Worm (Caenorhabditis elegans) whole organism, L4 larva: ENCODE results near the gene B0252.8.

Source experiments
- F44E2.7 ChIP-seq: fragments of 200-800 bp; sonication (Bioruptor generic); IDR thresholded peaks from 2 replicates; pipeline ENCODE4 v2.1.2; 2022; ENCODE audit warnings: missing genetic modification characterization, missing compliant biosample characterization
- R02D3.7 ChIP-seq: fragments of 150-350 bp; sonication (generic microtip); optimal IDR thresholded peaks from 3 replicates; lab custom pipeline; 2014; ENCODE audit warnings: missing biosample characterization, missing genetic modification characterization
- T20F7.1 ChIP-seq: fragments of 200-800 bp; sonication (Bioruptor generic); optimal IDR thresholded peaks from 2 replicates; lab custom pipeline; 2018; ENCODE audit warnings: mild to moderate bottlenecking, missing genetic modification characterization, missing compliant biosample characterization
- T26A8.4 ChIP-seq: fragments of 200-800 bp; sonication (Bioruptor generic); IDR thresholded peaks from 2 replicates; pipeline ENCODE4 v1.3.6; 2022; ENCODE audit warnings: missing genetic modification characterization, missing compliant biosample characterization
- Y105C5A.15 ChIP-seq: fragments of 200-800 bp; sonication (Bioruptor generic); IDR thresholded peaks from 2 replicates; pipeline ENCODE4 v1.3.6; 2022; ENCODE audit warnings: missing genetic modification characterization, missing compliant biosample characterization
- Y48G9A.11 ChIP-seq: fragments of 200-800 bp; sonication (Bioruptor generic); IDR thresholded peaks from 2 replicates; pipeline ENCODE4 v1.3.6; 2022; ENCODE audit warnings: missing genetic modification reagents, missing genetic modification characterization, missing compliant biosample characterization
- Y5F2A.4 ChIP-seq: fragments of 200-800 bp; sonication (Bioruptor generic); optimal IDR thresholded peaks from 2 replicates; lab custom pipeline; 2018; ENCODE audit warnings: mild to moderate bottlenecking, missing genetic modification characterization, missing compliant biosample characterization
- Y75B8A.6 ChIP-seq: fragments of 200-800 bp; sonication (Bioruptor generic); IDR thresholded peaks from 2 replicates; pipeline ENCODE4 v1.3.6; 2022; ENCODE audit warnings: missing genetic modification reagents, missing genetic modification characterization, missing compliant biosample characterization
- ZK546.5 ChIP-seq, 2 experiments: sonication (generic microtip); optimal IDR thresholded peaks; 2 replicates each; lab custom pipeline; 2017; ENCODE audit warnings: missing biosample characterization in 2 of 2, missing genetic modification characterization in 2 of 2
- aha-1 ChIP-seq: fragments of 150-350 bp; peaks from one replicate; lab custom pipeline; 2014; ENCODE audit warnings: missing biosample characterization, missing genetic modification characterization
- ama-1 ChIP-seq: fragments of 150-350 bp; optimal IDR thresholded peaks from 2 replicates; lab custom pipeline; 2014; ENCODE audit warnings: inconsistent platforms, mixed read lengths
- attf-4 ChIP-seq: sonication (generic microtip); optimal IDR thresholded peaks from 3 replicates; lab custom pipeline; 2017; ENCODE audit warnings: missing biosample characterization, missing genetic modification characterization
- ceh-44 ChIP-seq: fragments of 200-800 bp; sonication (Bioruptor generic); IDR thresholded peaks from 2 replicates; pipeline ENCODE4 v1.3.6; 2022; ENCODE audit warnings: missing genetic modification reagents, missing genetic modification characterization, missing compliant biosample characterization
- ceh-62 ChIP-seq: sonication (generic microtip); optimal IDR thresholded peaks from 2 replicates; lab custom pipeline; 2017; ENCODE audit warnings: missing biosample characterization, missing genetic modification characterization
- ceh-82 ChIP-seq: sonication (generic microtip); optimal IDR thresholded peaks from 2 replicates; lab custom pipeline; 2017; ENCODE audit warnings: missing biosample characterization, missing genetic modification characterization
- ctbp-1 ChIP-seq: fragments of 200-800 bp; sonication (Bioruptor generic); IDR thresholded peaks from 2 replicates; pipeline ENCODE4 v1.3.6; 2022; ENCODE audit warnings: missing genetic modification reagents, missing genetic modification characterization, missing compliant biosample characterization
- daf-8 ChIP-seq: fragments of 200-800 bp; sonication (Bioruptor generic); IDR thresholded peaks from 2 replicates; pipeline ENCODE4 v1.3.6; 2022; ENCODE audit warnings: missing genetic modification characterization, missing compliant biosample characterization
- dmd-8 ChIP-seq: fragments of 200-800 bp; sonication (Bioruptor generic); IDR thresholded peaks from 2 replicates; pipeline ENCODE4 v1.3.6; 2022; ENCODE audit warnings: missing genetic modification characterization, missing compliant biosample characterization
- dmd-9 ChIP-seq: fragments of 200-800 bp; sonication (Bioruptor generic); IDR thresholded peaks from 2 replicates; pipeline ENCODE4 v1.3.6; 2022; ENCODE audit warnings: missing genetic modification reagents, missing genetic modification characterization, missing compliant biosample characterization
- duxl-1 ChIP-seq: sonication (generic microtip); optimal IDR thresholded peaks from 2 replicates; lab custom pipeline; 2016; ENCODE audit warnings: mild to moderate bottlenecking, missing genetic modification characterization, moderate library complexity, missing compliant biosample characterization; ENCODE audit not compliant: poor library complexity
- egl-43 ChIP-seq: fragments of 200-800 bp; sonication (Bioruptor generic); IDR thresholded peaks from 2 replicates; pipeline ENCODE4 v1.3.6; 2022; ENCODE audit warnings: missing genetic modification reagents, missing genetic modification characterization, missing compliant biosample characterization
- hif-1 ChIP-seq, 2 experiments: sonication (generic microtip); optimal IDR thresholded peaks; 2 replicates each; lab custom pipeline; 2016 to 2017; ENCODE audit warnings: missing compliant biosample characterization in 2 of 2, missing genetic modification characterization in 2 of 2, missing genetic modification reagents in 2 of 2, missing genotype in 2 of 2, mild to moderate bottlenecking in 1 of 2
- hlh-11 ChIP-seq: fragments of 200-800 bp; sonication (Bioruptor generic); optimal IDR thresholded peaks from 2 replicates; lab custom pipeline; 2018; ENCODE audit warnings: mild to moderate bottlenecking, missing genetic modification characterization, missing compliant biosample characterization
- hmg-1.1 ChIP-seq: fragments of 200-800 bp; sonication (Bioruptor generic); IDR thresholded peaks from 2 replicates; pipeline ENCODE4 v1.3.6; 2022; ENCODE audit warnings: missing genetic modification reagents, missing genetic modification characterization, missing compliant biosample characterization
- lim-7 ChIP-seq: fragments of 200-800 bp; sonication (Bioruptor generic); IDR thresholded peaks from 2 replicates; pipeline ENCODE4 v1.3.6; 2022; ENCODE audit warnings: missing genetic modification characterization, missing compliant biosample characterization
- lin-38 ChIP-seq: fragments of 200-800 bp; sonication (Bioruptor generic); IDR thresholded peaks from 2 replicates; pipeline ENCODE4 v1.3.6; 2022; ENCODE audit warnings: missing genetic modification reagents, missing genetic modification characterization, missing compliant biosample characterization
- madf-5 ChIP-seq, 2 experiments: fragments of 200-800 bp; sonication (Bioruptor generic); IDR thresholded peaks; 2 replicates each; pipeline ENCODE4 v1.3.6; 2022; ENCODE audit warnings: missing compliant biosample characterization in 2 of 2, missing genetic modification characterization in 2 of 2
- madf-9 ChIP-seq: fragments of 200-800 bp; sonication (Bioruptor generic); conservative IDR thresholded peaks from 2 replicates; pipeline ENCODE4 v1.3.6; 2022; ENCODE audit warnings: missing genetic modification reagents, missing genetic modification characterization, missing compliant biosample characterization
- mdl-1 ChIP-seq, 2 experiments: fragments of 150-350 bp in 1 of 2; sonication (generic microtip) in 1 of 2; optimal IDR thresholded peaks; 2 replicates each; lab custom pipeline; 2014 to 2017; ENCODE audit warnings: missing biosample characterization in 2 of 2, missing genetic modification characterization in 2 of 2
- mdt-29 ChIP-seq: fragments of 200-800 bp; sonication (Bioruptor generic); IDR thresholded peaks from 2 replicates; pipeline ENCODE4 v1.3.6; 2022; ENCODE audit warnings: missing genetic modification reagents, missing genetic modification characterization, missing compliant biosample characterization
- nhr-111 ChIP-seq: fragments of 200-800 bp; sonication (Bioruptor generic); optimal IDR thresholded peaks from 2 replicates; lab custom pipeline; 2018; ENCODE audit warnings: mild to moderate bottlenecking, missing genetic modification characterization, missing compliant biosample characterization
- nhr-25 ChIP-seq: sonication (generic microtip); optimal IDR thresholded peaks from 2 replicates; lab custom pipeline; 2017; ENCODE audit warnings: missing genetic modification characterization, mild to moderate bottlenecking, missing compliant biosample characterization, antibody characterized with exemption, moderate library complexity, borderline replicate concordance; ENCODE audit not compliant: insufficient read depth
- nhr-42 ChIP-seq: fragments of 200-800 bp; sonication (Bioruptor generic); IDR thresholded peaks from 2 replicates; pipeline ENCODE4 v1.3.6; 2022; ENCODE audit warnings: missing genetic modification characterization, missing compliant biosample characterization
- nhr-77 ChIP-seq: fragments of 150-350 bp; optimal IDR thresholded peaks from 2 replicates; lab custom pipeline; 2014; ENCODE audit warnings: missing biosample characterization, missing genetic modification characterization
- php-3 ChIP-seq: fragments of 200-800 bp; sonication (Bioruptor generic); IDR thresholded peaks from 2 replicates; pipeline ENCODE4 v1.3.6; 2022; ENCODE audit warnings: missing genetic modification reagents, missing genetic modification characterization, missing compliant biosample characterization
- pqm-1 ChIP-seq: sonication (generic microtip); optimal IDR thresholded peaks from 2 replicates; lab custom pipeline; 2017; ENCODE audit warnings: missing biosample characterization, missing genetic modification characterization
- saeg-2 ChIP-seq: fragments of 200-800 bp; sonication (Bioruptor generic); IDR thresholded peaks from 2 replicates; pipeline ENCODE4 v1.3.6; 2022; ENCODE audit warnings: missing genetic modification reagents, missing genetic modification characterization, missing compliant biosample characterization
- sdz-12 ChIP-seq: fragments of 200-800 bp; sonication (Bioruptor generic); optimal IDR thresholded peaks from 2 replicates; lab custom pipeline; 2018; ENCODE audit warnings: mild to moderate bottlenecking, missing genetic modification characterization, missing compliant biosample characterization
- snpc-1.2 ChIP-seq: fragments of 200-800 bp; sonication (Bioruptor generic); IDR thresholded peaks from 2 replicates; pipeline ENCODE4 v1.3.6; 2022; ENCODE audit warnings: missing genetic modification reagents, missing genetic modification characterization, missing compliant biosample characterization
- unc-39 ChIP-seq: sonication (generic microtip); optimal IDR thresholded peaks from 2 replicates; lab custom pipeline; 2017; ENCODE audit warnings: missing biosample characterization, missing genetic modification characterization
- unc-62 ChIP-seq, 3 experiments: fragments of 150-350 bp in 1 of 3; sonication (generic microtip); optimal IDR thresholded peaks in 2 of 3; peaks in 1 of 3; 1 replicate in 1 of 3; 2 replicates in 2 of 3; lab custom pipeline; 2014 to 2017; ENCODE audit warnings: missing biosample characterization in 3 of 3, missing genetic modification characterization in 3 of 3, missing genetic modification reagents in 3 of 3, missing genotype in 1 of 3
- vab-7 ChIP-seq: fragments of 200-800 bp; sonication (Bioruptor generic); IDR thresholded peaks from 2 replicates; pipeline ENCODE4 v1.3.6; 2022; ENCODE audit warnings: missing genetic modification reagents, missing genetic modification characterization, missing compliant biosample characterization
- zfp-3 ChIP-seq: fragments of 200-800 bp; sonication (Bioruptor generic); conservative IDR thresholded peaks from 2 replicates; pipeline ENCODE4 v1.3.6; 2022; ENCODE audit warnings: missing genetic modification reagents, missing genetic modification characterization, missing compliant biosample characterization
- zip-11 ChIP-seq: fragments of 200-800 bp; sonication (Bioruptor generic); IDR thresholded peaks from 2 replicates; pipeline ENCODE4 v1.3.6; 2022; ENCODE audit warnings: missing genetic modification characterization, missing compliant biosample characterization
- ztf-7 ChIP-seq: fragments of 150-350 bp; optimal IDR thresholded peaks from 2 replicates; lab custom pipeline; 2014; ENCODE audit warnings: missing biosample characterization, missing genetic modification characterization

The B0252.8 gene

DNA sequence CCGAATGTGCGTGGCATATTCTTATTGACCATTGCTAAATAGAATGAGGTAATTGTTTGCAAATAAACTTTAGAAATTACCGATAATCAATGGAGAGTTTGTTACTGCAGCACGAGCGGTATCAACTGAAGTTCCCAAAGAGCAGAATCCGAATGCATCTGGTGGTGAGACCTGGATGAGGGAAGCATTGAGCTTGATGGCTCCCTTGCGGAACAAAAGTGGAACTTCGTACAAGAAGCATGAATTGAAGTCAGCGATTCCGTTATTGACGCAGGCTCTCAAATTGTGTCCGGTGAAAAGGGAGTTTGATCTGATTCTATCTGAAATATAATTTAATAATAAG, 26.4 kb upstream of the B0252.8 start:
- TF ChIP-seq nhr-111 (GFP tag; lab: Kevin White, UChicago) (no peak), dmd-8 (GFP tag; lab: Robert Waterston, UW) (0 out of 2 replicates have a peak, but pooled peaks have one; percentile 9), ctbp-1 (peak; percentile 19; the same call in 1 of the 2 replicates), dmd-9 (GFP tag; lab: Robert Waterston, UW) (peak; percentile 50; the same call in 1 of the 2 replicates), zfp-3 (peak; percentile 62; the same call in 1 of the 2 replicates), ztf-7 (no peak), aha-1 (tag; lab: Kevin White, UChicago) (peak; percentile 76)

DNA sequence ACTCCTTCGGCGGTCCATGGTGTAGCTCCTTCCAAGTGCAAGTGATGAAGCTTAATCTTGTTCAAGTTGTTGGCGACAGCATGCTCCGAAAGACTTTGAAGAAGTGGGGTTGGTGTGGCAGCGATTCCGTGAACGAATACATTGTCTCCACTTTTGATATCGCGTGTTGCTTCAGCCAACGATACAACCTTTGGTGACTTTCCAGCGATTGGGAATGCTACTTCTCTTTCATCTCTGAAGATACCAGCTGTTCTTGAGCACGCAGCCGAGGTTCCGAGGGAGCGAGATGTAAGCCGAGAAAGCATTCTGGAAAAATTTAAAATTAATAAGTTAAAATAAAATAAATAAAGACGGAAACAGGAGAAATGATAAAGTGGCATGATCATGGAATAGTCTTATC, 25.9 kb upstream of the B0252.8 start, which contains the start of gene acer-1:
Gene acer-1, minus strand, starts transcription at position 306 of the 400 bp plus-strand sequence.
- TF ChIP-seq ceh-62 (tag; lab: Kevin White, UChicago) (no peak), daf-8 (no peak), ceh-44 (GFP tag; lab: Robert Waterston, UW) (no peak), T20F7.1 (GFP tag; lab: Kevin White, UChicago) (no peak), snpc-1.2 (GFP tag; lab: Robert Waterston, UW) (no peak), zip-11 (GFP tag; lab: Robert Waterston, UW) (no peak), madf-9 (GFP tag; lab: Robert Waterston, UW) (peak; percentile 22; the same call in 1 of the 2 replicates), ama-1 (lab: Kevin White, UChicago) (peak; percentile 81), hlh-11 (tag; lab: Kevin White, UChicago) (peak; percentile 18), unc-62 (GFP tag; optimal IDR thresholded peaks at IDR 0.05 in 1 of 2; lab: Kevin White, UChicago) (peak in 1 of 2 experiments; percentile 29), unc-62 (tag; optimal IDR thresholded peaks at IDR 0.05; lab: Kevin White, UChicago) (no peak), ztf-7 (no peak), T26A8.4 (GFP tag; lab: Robert Waterston, UW) (no peak), hif-1 (tag; optimal IDR thresholded peaks at IDR 0.05; lab: Kevin White, UChicago) (no peak), ctbp-1 (peak; percentile 33; the same call in 1 of the 2 replicates), nhr-77 (tag; lab: Kevin White, UChicago) (no peak), Y75B8A.6 (GFP tag; lab: Robert Waterston, UW) (0 out of 2 replicates have a peak, but pooled peaks have one; percentile 6), hmg-1.1 (GFP tag; lab: Robert Waterston, UW) (no peak), nhr-25 (no peak), egl-43 (GFP tag; lab: Robert Waterston, UW) (0 out of 2 replicates have a peak, but pooled peaks have one; percentile 28), mdt-29 (GFP tag; lab: Robert Waterston, UW) (no peak; the same call in 1 of the 2 replicates), ZK546.5 (tag; optimal IDR thresholded peaks at IDR 0.05; lab: Kevin White, UChicago) (no peak), Y105C5A.15 (GFP tag; lab: Robert Waterston, UW) (0 out of 2 replicates have a peak, but pooled peaks have one; percentile 25), attf-4 (tag; lab: Kevin White, UChicago) (no peak), Y5F2A.4 (GFP tag; lab: Kevin White, UChicago) (no peak), Y48G9A.11 (GFP tag; lab: Robert Waterston, UW) (no peak), saeg-2 (GFP tag; lab: Robert Waterston, UW) (0 out of 2 replicates have a peak, but pooled peaks have one; percentile 8), vab-7 (no peak), sdz-12 (GFP tag; lab: Kevin White, UChicago) (peak; percentile 79)

DNA sequence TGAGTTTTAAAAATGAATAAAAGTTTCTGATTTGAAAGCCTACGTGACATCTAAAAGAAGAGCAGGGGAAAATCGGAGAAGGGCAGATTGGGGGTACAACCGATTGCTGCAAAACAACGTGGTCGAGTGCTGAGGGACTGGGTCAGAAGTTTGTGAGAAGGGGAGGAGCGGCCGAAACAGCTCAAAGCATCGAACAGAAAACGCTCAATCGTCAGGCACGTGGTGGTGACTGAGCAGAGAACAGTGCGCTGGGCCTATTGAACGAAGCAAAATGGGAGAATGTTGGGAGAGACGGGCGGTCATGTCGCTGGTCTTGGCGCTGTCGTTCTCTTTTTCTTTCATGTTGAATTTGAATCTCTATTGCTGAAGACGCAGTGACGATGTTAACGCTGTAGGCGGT, 24.8 kb upstream of the B0252.8 start:
- no peak for TF ChIP-seq unc-39 (tag; lab: Kevin White, UChicago)
- TF ChIP-seq madf-5 (GFP tag; IDR thresholded peaks at IDR 0.05; lab: Robert Waterston, UW): no peak
- peak; percentile 67 for TF ChIP-seq nhr-77 (tag; lab: Kevin White, UChicago)
- TF ChIP-seq dmd-9 (GFP tag; lab: Robert Waterston, UW): 0 out of 2 replicates have a peak, but pooled peaks have one; percentile 27
- no peak for TF ChIP-seq pqm-1 (tag; lab: Kevin White, UChicago)
- no peak for TF ChIP-seq F44E2.7
- no peak for TF ChIP-seq T20F7.1 (GFP tag; lab: Kevin White, UChicago)
- no peak for TF ChIP-seq Y48G9A.11 (GFP tag; lab: Robert Waterston, UW)
- TF ChIP-seq lin-38 (GFP tag; lab: Robert Waterston, UW): peak; percentile 17; the same call in 1 of the 2 replicates
- no peak for TF ChIP-seq zip-11 (GFP tag; lab: Robert Waterston, UW)
- TF ChIP-seq ZK546.5 (tag; optimal IDR thresholded peaks at IDR 0.05; lab: Kevin White, UChicago): no peak
- TF ChIP-seq attf-4 (tag; lab: Kevin White, UChicago): no peak
- TF ChIP-seq php-3 (GFP tag; lab: Robert Waterston, UW): no peak
- TF ChIP-seq Y75B8A.6 (GFP tag; lab: Robert Waterston, UW): 0 out of 2 replicates have a peak, but pooled peaks have one; percentile 49
- peak; percentile 58; the same call in 1 of the 2 replicates for TF ChIP-seq lim-7
- TF ChIP-seq ceh-82 (tag; lab: Kevin White, UChicago): no peak
- TF ChIP-seq mdl-1 (tag; optimal IDR thresholded peaks at IDR 0.05; lab: Kevin White, UChicago): peak; percentile 64 to 93
- TF ChIP-seq hmg-1.1 (GFP tag; lab: Robert Waterston, UW): peak; percentile 66
- 0 out of 2 replicates have a peak, but pooled peaks have one; percentile 46 for TF ChIP-seq T26A8.4 (GFP tag; lab: Robert Waterston, UW)
- no peak for TF ChIP-seq R02D3.7 (tag; lab: Kevin White, UChicago)
- peak; percentile 43 for TF ChIP-seq duxl-1
- no peak for TF ChIP-seq sdz-12 (GFP tag; lab: Kevin White, UChicago)
- peak; percentile 13; the same call in 1 of the 2 replicates for TF ChIP-seq nhr-42 (GFP tag; lab: Robert Waterston, UW)
